Fruit fly (Drosophila melanogaster): Measurements from ENCODE around the gene PIG-Wa.

PIG-Wa gene

dm6 chr2L:2373818-2374746, 8.9 kb upstream of the PIG-Wa start, which contains the start of the genes CG3609 and CG15390 (continued):
- TF ChIP-seq insv (GFP tag; optimal IDR thresholded peaks at IDR 0.05) (peak in 1 of 2 experiments; percentile 41), CG10462 (GFP tag; optimal IDR thresholded peaks at IDR 0.05) (peak; percentile 81), CG10543 (GFP tag; optimal IDR thresholded peaks at IDR 0.05) (peak; percentile 90), oc (tag; optimal IDR thresholded peaks at IDR 0.05) (peak; percentile 58), Bgb (GFP tag; IDR thresholded peaks at IDR 0.05; ENCODE audit: partially characterized antibody) (peak; percentile 17; the same call in 1 of the 2 replicates), nerfin-2 (GFP tag; IDR thresholded peaks at IDR 0.05; ENCODE audit: partially characterized antibody) (no peak), peb (GFP tag; IDR thresholded peaks at IDR 0.05) (0 out of 2 replicates have a peak, but pooled peaks have one; percentile 14), grn (GFP tag; optimal IDR thresholded peaks at IDR 0.05) (peak; percentile 40), CG17568 (GFP tag; optimal IDR thresholded peaks at IDR 0.05) (peak; percentile 79), Doc3 (GFP tag; IDR thresholded peaks at IDR 0.05; ENCODE audit: partially characterized antibody) (no peak), CG17328 (GFP tag; IDR thresholded peaks at IDR 0.05) (peak; percentile 82), crc (GFP tag; optimal IDR thresholded peaks at IDR 0.05) (peak; percentile 79), sc (optimal IDR thresholded peaks at IDR 0.05) (no peak), sc (GFP tag; optimal IDR thresholded peaks at IDR 0.05) (no peak), Neu2 (GFP tag; optimal IDR thresholded peaks at IDR 0.05; ENCODE audit: borderline replicate concordance) (no peak), CG11560 (tag; IDR thresholded peaks at IDR 0.05) (peak; percentile 68), toy (GFP tag; IDR thresholded peaks at IDR 0.05) (peak; percentile 42; the same call in 1 of the 2 replicates), CG18619 (GFP tag; optimal IDR thresholded peaks at IDR 0.05) (peak; percentile 69), sob (GFP tag; IDR thresholded peaks at IDR 0.05) (peak; percentile 89), ATbp (GFP tag; optimal IDR thresholded peaks at IDR 0.05) (peak; percentile 62), CG17385 (GFP tag; optimal IDR thresholded peaks at IDR 0.05) (peak; percentile 99), klu (GFP tag; IDR thresholded peaks at IDR 0.05) (no peak), CG14667 (GFP tag; IDR thresholded peaks at IDR 0.05) (peak; percentile 65), grau (tag; optimal IDR thresholded peaks at IDR 0.05) (peak; percentile 74), CG10274 (GFP tag; optimal IDR thresholded peaks at IDR 0.05) (no peak), HHEX (GFP tag; optimal IDR thresholded peaks at IDR 0.05) (peak; percentile 62), vvl (GFP tag; IDR thresholded peaks at IDR 0.05) (peak; percentile 94), nmo (GFP tag; optimal IDR thresholded peaks at IDR 0.05) (peak; percentile 57), trem (tag; optimal IDR thresholded peaks at IDR 0.05) (peak; percentile 10), sima (GFP tag; optimal IDR thresholded peaks at IDR 0.05) (peak; percentile 3), CG5180 (GFP tag; optimal IDR thresholded peaks at IDR 0.05) (no peak), stc (GFP tag; IDR thresholded peaks at IDR 0.05) (peak; percentile 50), vfl (GFP tag; optimal IDR thresholded peaks at IDR 0.05) (peak; percentile 91), MBD-R2 (GFP tag; IDR thresholded peaks at IDR 0.05) (peak; percentile 97), dan (GFP tag; IDR thresholded peaks at IDR 0.05) (no peak), Six4 (GFP tag; optimal IDR thresholded peaks at IDR 0.05) (peak; percentile 64), Trl (optimal IDR thresholded peaks at IDR 0.05) (peak in 1 of 2 experiments; percentile 39), Trl (GFP tag; optimal IDR thresholded peaks at IDR 0.05) (peak; percentile 92), Nf-YA (GFP tag; IDR thresholded peaks at IDR 0.05) (peak; percentile 59), CG3995 (GFP tag; optimal IDR thresholded peaks at IDR 0.05) (peak; percentile 31), CG17186 (GFP tag; optimal IDR thresholded peaks at IDR 0.05) (peak; percentile 35), hth (optimal IDR thresholded peaks at IDR 0.05) (no peak), CG4404 (GFP tag; IDR thresholded peaks at IDR 0.05) (peak; percentile 51), wek (GFP tag; optimal IDR thresholded peaks at IDR 0.05) (peak; percentile 69), Dfd (GFP tag; optimal IDR thresholded peaks at IDR 0.05) (no peak), fru (optimal IDR thresholded peaks at IDR 0.05) (no peak), CG4820 (GFP tag; optimal IDR thresholded peaks at IDR 0.05) (peak; percentile 76), Bdp1 (GFP tag; optimal IDR thresholded peaks at IDR 0.05) (peak; percentile 51), bigmax (GFP tag; optimal IDR thresholded peaks at IDR 0.05) (no peak), chm (GFP tag; IDR thresholded peaks at IDR 0.05) (peak; percentile 90)
